Worm (Caenorhabditis elegans) whole organism, late embryonic: ENCODE results near the gene C31E10.5.

ENCODE experiments used
- C08G9.2 ChIP-seq: sonication (generic microtip); optimal IDR thresholded peaks from 2 replicates; lab custom pipeline; 2016; ENCODE audit warnings: mild to moderate bottlenecking, missing genetic modification characterization, moderate library complexity, missing compliant biosample characterization
- K02D7.2 ChIP-seq: sonication (generic microtip); optimal IDR thresholded peaks from 2 replicates; lab custom pipeline; 2017; ENCODE audit warnings: mild to moderate bottlenecking, missing genetic modification characterization, missing compliant biosample characterization
- T23F11.4 ChIP-seq: fragments of 200-800 bp; sonication (Bioruptor generic); optimal IDR thresholded peaks from 2 replicates; lab custom pipeline; 2018; ENCODE audit warnings: mild to moderate bottlenecking, missing genetic modification characterization, missing compliant biosample characterization
- Y22D7AL.16 ChIP-seq: sonication (generic microtip); optimal IDR thresholded peaks from 2 replicates; lab custom pipeline; 2016; ENCODE audit warnings: missing genetic modification characterization, missing compliant biosample characterization
- ahr-1 ChIP-seq: sonication (generic microtip); optimal IDR thresholded peaks from 2 replicates; lab custom pipeline; 2016; ENCODE audit warnings: missing genetic modification characterization, missing compliant biosample characterization
- ama-1 ChIP-seq: fragments of 150-350 bp; optimal IDR thresholded peaks from 2 replicates; lab custom pipeline; 2014
- ceh-18 ChIP-seq: sonication (generic microtip); optimal IDR thresholded peaks from 2 replicates; lab custom pipeline; 2016; ENCODE audit warnings: missing genetic modification characterization, missing compliant biosample characterization
- ceh-24 ChIP-seq: sonication (generic microtip); optimal IDR thresholded peaks from 2 replicates; lab custom pipeline; 2016; ENCODE audit warnings: mild to moderate bottlenecking, missing genetic modification characterization, missing compliant biosample characterization
- ceh-34 ChIP-seq: sonication (generic microtip); optimal IDR thresholded peaks from 2 replicates; lab custom pipeline; 2016; ENCODE audit warnings: mild to moderate bottlenecking, missing genetic modification characterization, missing compliant biosample characterization
- ceh-45 ChIP-seq: fragments of 200-800 bp; sonication (Bioruptor generic); IDR thresholded peaks from 2 replicates; pipeline ENCODE4 v1.3.6; 2022; ENCODE audit warnings: missing genetic modification reagents, missing genetic modification characterization, missing compliant biosample characterization
- ceh-48 ChIP-seq: sonication (generic microtip); optimal IDR thresholded peaks from 2 replicates; lab custom pipeline; 2016; ENCODE audit warnings: missing genetic modification characterization, inconsistent platforms, missing compliant biosample characterization
- che-1 ChIP-seq: sonication (generic microtip); optimal IDR thresholded peaks from 2 replicates; lab custom pipeline; 2016; ENCODE audit warnings: mild to moderate bottlenecking, missing genetic modification characterization, missing compliant biosample characterization
- dmd-4 ChIP-seq: sonication (generic microtip); optimal IDR thresholded peaks from 2 replicates; lab custom pipeline; 2016; ENCODE audit warnings: borderline replicate concordance, missing genetic modification characterization, missing compliant biosample characterization
- elt-2 ChIP-seq: sonication (generic microtip); optimal IDR thresholded peaks from 2 replicates; lab custom pipeline; 2016; ENCODE audit warnings: missing genetic modification reagents, missing genetic modification characterization, missing compliant biosample characterization
- ets-4 ChIP-seq: sonication (generic microtip); optimal IDR thresholded peaks from 2 replicates; lab custom pipeline; 2016; ENCODE audit warnings: missing genetic modification characterization, missing compliant biosample characterization
- fkh-10 ChIP-seq: fragments of 150-350 bp; optimal IDR thresholded peaks from 2 replicates; lab custom pipeline; 2014; ENCODE audit warnings: missing biosample characterization, missing genetic modification reagents, missing genetic modification characterization
- fkh-6 ChIP-seq: sonication (generic microtip); optimal IDR thresholded peaks from 2 replicates; lab custom pipeline; 2016; ENCODE audit warnings: missing genetic modification characterization, missing compliant biosample characterization
- hlh-13 ChIP-seq: fragments of 200-800 bp; sonication (Bioruptor generic); optimal IDR thresholded peaks from 2 replicates; lab custom pipeline; 2018; ENCODE audit warnings: mild to moderate bottlenecking, missing genetic modification characterization, missing compliant biosample characterization
- hlh-30 ChIP-seq: sonication (generic microtip); optimal IDR thresholded peaks from 2 replicates; lab custom pipeline; 2017; ENCODE audit warnings: antibody characterized with exemption, missing genetic modification characterization, missing compliant biosample characterization; ENCODE audit not compliant: insufficient read depth
- lim-6 ChIP-seq: sonication (generic microtip); optimal IDR thresholded peaks from 2 replicates; lab custom pipeline; 2016; ENCODE audit warnings: missing genetic modification characterization, missing compliant biosample characterization
- mec-3 ChIP-seq: sonication (generic microtip); optimal IDR thresholded peaks from 2 replicates; lab custom pipeline; 2016; ENCODE audit warnings: borderline replicate concordance, missing genetic modification characterization, missing compliant biosample characterization
- nhr-11 ChIP-seq: fragments of 150-350 bp; optimal IDR thresholded peaks from 2 replicates; lab custom pipeline; 2014; ENCODE audit warnings: missing biosample characterization, missing genetic modification characterization
- odd-2 ChIP-seq: sonication (generic microtip); optimal IDR thresholded peaks from 2 replicates; lab custom pipeline; 2017; ENCODE audit warnings: antibody characterized with exemption, mild to moderate bottlenecking, missing genetic modification characterization, missing compliant biosample characterization
- pag-3 ChIP-seq: sonication (generic microtip); optimal IDR thresholded peaks from 2 replicates; lab custom pipeline; 2016; ENCODE audit warnings: missing compliant biosample characterization, missing genetic modification characterization, borderline replicate concordance
- pat-9 ChIP-seq: fragments of 200-800 bp; sonication (Bioruptor generic); optimal IDR thresholded peaks from 2 replicates; lab custom pipeline; 2018; ENCODE audit warnings: mild to moderate bottlenecking, missing genetic modification characterization, moderate library complexity, missing compliant biosample characterization
- pha-2 ChIP-seq: sonication (generic microtip); optimal IDR thresholded peaks from 2 replicates; lab custom pipeline; 2017; ENCODE audit warnings: mild to moderate bottlenecking, missing genetic modification characterization, missing compliant biosample characterization
- pros-1 ChIP-seq: fragments of 150-350 bp; optimal IDR thresholded peaks from 2 replicates; lab custom pipeline; 2014; ENCODE audit warnings: missing biosample characterization, missing genetic modification reagents, missing genetic modification characterization
- ref-2 ChIP-seq: sonication (generic microtip); optimal IDR thresholded peaks from 2 replicates; lab custom pipeline; 2016; ENCODE audit warnings: missing genetic modification characterization, missing compliant biosample characterization
- sox-2 ChIP-seq: fragments of 200-800 bp; sonication (Bioruptor generic); IDR thresholded peaks from 2 replicates; pipeline ENCODE4 v1.3.6; 2022; ENCODE audit warnings: missing genetic modification reagents, missing genetic modification characterization, missing compliant biosample characterization
- sox-4 ChIP-seq: sonication (generic microtip); optimal IDR thresholded peaks from 2 replicates; lab custom pipeline; 2017; ENCODE audit warnings: mild to moderate bottlenecking, missing genetic modification characterization, inconsistent platforms, missing compliant biosample characterization
- tbx-2 ChIP-seq: sonication (generic microtip); optimal IDR thresholded peaks from 2 replicates; lab custom pipeline; 2016; ENCODE audit warnings: missing genetic modification characterization, missing compliant biosample characterization
- unc-3 ChIP-seq, 2 experiments: fragments of 200-800 bp in 1 of 2; sonication (Bioruptor generic) in 1 of 2; sonication (generic microtip) in 1 of 2; conservative IDR thresholded peaks in 1 of 2; optimal IDR thresholded peaks in 1 of 2; 2 replicates each; pipeline versions ENCODE4 v1.3.6 to Lab custom; 2016 to 2022; ENCODE audit warnings: missing compliant biosample characterization in 2 of 2, missing genetic modification characterization in 2 of 2, missing genetic modification reagents in 1 of 2
- unc-42 ChIP-seq: sonication (generic microtip); optimal IDR thresholded peaks from 2 replicates; lab custom pipeline; 2016; ENCODE audit warnings: missing genotype, missing genetic modification characterization, missing compliant biosample characterization
- unc-55 ChIP-seq: sonication (generic microtip); optimal IDR thresholded peaks from 2 replicates; lab custom pipeline; 2017; ENCODE audit warnings: missing biosample characterization, missing genetic modification reagents, missing genetic modification characterization

Gene C31E10.5

DNA sequence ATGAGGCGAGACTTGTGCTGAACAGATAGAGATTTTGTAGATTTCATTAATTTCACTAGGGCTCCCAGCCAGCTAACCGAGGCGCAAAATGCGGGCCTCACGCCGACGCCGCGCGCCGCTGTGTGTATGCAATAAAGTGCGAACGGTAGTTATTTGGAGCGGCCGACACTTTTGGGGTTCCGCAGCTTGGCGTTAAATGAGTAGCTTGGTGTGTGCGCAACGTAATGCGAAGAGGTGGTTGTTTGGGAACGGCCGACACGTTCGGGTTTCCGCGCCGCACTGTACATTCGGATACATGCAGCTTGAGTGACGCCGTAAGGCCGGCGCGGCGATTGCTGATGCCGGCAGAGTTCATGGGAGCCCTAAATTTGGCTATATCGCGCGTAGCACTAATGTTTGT lies 12.5 kb upstream of the C31E10.5 start:
- TF ChIP-seq ahr-1 (tag; lab: Kevin White, UChicago), result no peak
- TF ChIP-seq, all 69 proteins: peak for 0

ce11 chrX:14003538-14003937 lies 7.9 kb upstream of the C31E10.5 start:
- no peak for TF ChIP-seq hlh-13 (GFP tag; lab: Kevin White, UChicago)
- TF ChIP-seq ets-4 (tag; lab: Kevin White, UChicago), result no peak
- TF ChIP-seq mec-3 (tag; lab: Kevin White, UChicago), result no peak
- no peak for TF ChIP-seq unc-55

DNA sequence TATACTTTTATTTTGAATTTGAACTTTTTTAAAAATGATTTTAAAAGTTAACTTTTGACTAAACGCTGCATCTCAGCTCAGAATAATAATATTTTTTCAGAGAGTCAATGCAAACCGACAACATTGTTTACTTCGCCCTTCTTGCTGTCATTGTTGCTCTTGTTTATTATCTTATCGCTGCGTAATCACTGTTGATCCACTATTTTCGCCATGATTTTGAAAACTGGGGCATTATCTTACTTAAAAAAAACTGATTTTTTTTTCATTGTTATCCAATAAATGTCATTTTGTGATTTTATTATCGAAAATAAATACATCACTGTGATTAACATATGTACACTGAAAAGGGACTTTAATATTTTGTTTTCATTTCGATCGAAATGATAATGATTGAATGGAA lies 7.1 kb upstream of the C31E10.5 start:
- TF ChIP-seq sox-2 (GFP tag; lab: Robert Waterston, UW) (no peak), pros-1 (tag; lab: Kevin White, UChicago) (no peak), unc-3 (GFP tag; conservative IDR thresholded peaks at IDR 0.05; lab: Robert Waterston, UW) (no peak), unc-3 (tag; optimal IDR thresholded peaks at IDR 0.05; lab: Kevin White, UChicago) (no peak), ahr-1 (tag; lab: Kevin White, UChicago) (no peak), C08G9.2 (tag; lab: Kevin White, UChicago) (no peak), pat-9 (tag; lab: Kevin White, UChicago) (no peak)

DNA sequence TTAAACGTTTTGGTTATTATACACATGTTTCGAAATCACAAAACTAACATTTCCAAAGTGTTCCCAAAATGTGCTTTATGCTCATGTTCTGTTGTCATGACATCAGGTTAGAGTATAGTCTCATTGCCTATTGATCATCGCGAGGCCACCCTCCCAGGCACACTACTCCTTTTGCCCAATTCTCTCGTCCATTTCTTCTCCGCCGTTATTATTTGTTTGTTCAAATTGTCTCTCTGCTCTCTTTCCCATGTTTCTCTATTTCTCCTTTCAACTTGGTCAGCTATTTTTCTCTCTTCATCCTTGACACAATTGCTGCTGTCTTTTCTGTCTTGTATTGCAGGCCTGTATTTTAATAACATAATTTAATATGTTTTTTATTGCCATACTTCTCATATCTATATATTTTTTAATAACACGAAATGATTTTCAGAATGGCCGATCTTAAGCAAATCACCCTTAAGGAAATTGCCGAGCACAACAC lies 5.9 kb upstream of the C31E10.5 start, which contains the start of gene cytb-5.1:
cytb-5.1 (plus strand) TSS at position 431 of the 481 bp plus-strand sequence.
- TF ChIP-seq sox-2 (GFP tag; lab: Robert Waterston, UW) (no peak), ceh-48 (tag; lab: Kevin White, UChicago) (no peak), lim-6 (no peak), fkh-10 (GFP tag; lab: Kevin White, UChicago) (no peak), unc-55 (no peak), tbx-2 (tag; lab: Kevin White, UChicago) (peak; percentile 7), ahr-1 (tag; lab: Kevin White, UChicago) (no peak), ceh-18 (tag; lab: Kevin White, UChicago) (no peak)

DNA sequence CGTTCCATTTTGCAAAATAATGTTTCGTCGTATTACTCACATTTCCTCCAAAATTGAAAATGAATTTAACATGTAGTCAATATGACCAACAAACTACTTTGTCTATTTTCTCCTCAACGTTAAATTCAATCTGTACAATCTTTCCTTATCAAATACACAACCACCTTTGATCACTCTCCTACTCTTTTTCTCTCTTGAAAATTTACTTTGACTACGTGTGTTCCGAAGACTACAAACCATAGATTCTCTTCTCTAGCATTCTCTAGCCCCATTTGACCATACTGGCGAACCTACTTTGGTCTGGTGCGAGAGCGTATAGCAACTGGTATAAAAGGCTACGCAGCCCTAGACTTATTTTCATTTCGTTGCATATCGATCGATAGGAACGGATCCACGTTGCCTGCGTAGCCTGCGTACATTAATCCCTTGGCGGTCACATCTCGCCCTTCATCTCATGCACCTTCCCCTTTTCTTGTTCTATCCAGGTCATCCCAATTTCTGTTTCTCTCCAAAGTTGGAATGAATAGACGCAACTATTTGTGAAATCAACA lies 4.6 kb upstream of the C31E10.5 start:
- TF ChIP-seq ceh-24 (tag; lab: Kevin White, UChicago) (no peak), pag-3 (tag; lab: Kevin White, UChicago) (no peak), T23F11.4 (no peak)

- no peak for TF ChIP-seq ceh-34 (tag; lab: Kevin White, UChicago)
- no peak for TF ChIP-seq unc-3 (GFP tag; conservative IDR thresholded peaks at IDR 0.05; lab: Robert Waterston, UW)
- TF ChIP-seq unc-3 (tag; optimal IDR thresholded peaks at IDR 0.05; lab: Kevin White, UChicago), result no peak
- no peak for TF ChIP-seq dmd-4 (tag; lab: Kevin White, UChicago)
- TF ChIP-seq fkh-6 (tag; lab: Kevin White, UChicago), result no peak
- TF ChIP-seq C08G9.2 (tag; lab: Kevin White, UChicago), result no peak
- TF ChIP-seq hlh-30 (tag; lab: Kevin White, UChicago), result no peak
- TF ChIP-seq ahr-1 (tag; lab: Kevin White, UChicago), result no peak
- no peak for TF ChIP-seq pha-2
- TF ChIP-seq tbx-2 (tag; lab: Kevin White, UChicago), result no peak
Measured at ce11 chrX:13990680-13991079, 5.0 kb downstream of the C31E10.5 start, which contains the start of gene C31E10.11. C31E10.11 (minus strand) TSS chrX:13990780.

DNA sequence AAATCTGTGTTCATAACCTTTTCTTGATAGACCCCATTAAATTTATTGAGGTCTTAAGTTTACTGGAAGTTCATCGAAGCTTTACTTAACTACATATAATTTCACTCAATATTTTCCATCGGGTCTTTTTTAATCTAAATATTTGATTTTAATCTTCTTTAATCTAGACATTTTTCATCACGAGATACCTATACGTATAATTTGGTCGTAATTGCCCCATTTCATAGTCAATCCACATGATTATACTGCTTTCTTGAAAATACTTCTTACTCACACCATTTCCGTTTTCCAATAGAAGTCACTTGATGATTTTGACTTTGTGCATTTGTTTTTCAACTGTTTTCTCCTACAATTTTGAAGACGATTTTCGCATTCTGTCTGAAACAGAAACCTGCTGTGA lies 9.3 kb downstream of the C31E10.5 start, which contains the start of gene irld-24:
irld-24 (plus strand) TSS at position 301 of the 400 bp plus-strand sequence.
- TF ChIP-seq nhr-11, result no peak
- no peak for TF ChIP-seq sox-4
- no peak for TF ChIP-seq pat-9 (tag; lab: Kevin White, UChicago)
- no peak for TF ChIP-seq C08G9.2 (tag; lab: Kevin White, UChicago)
- TF ChIP-seq unc-42 (tag; lab: Kevin White, UChicago), result no peak
- no peak for TF ChIP-seq Y22D7AL.16 (tag; lab: Kevin White, UChicago)
- no peak for TF ChIP-seq ama-1 (lab: Kevin White, UChicago)
- no peak for TF ChIP-seq ref-2
- no peak for TF ChIP-seq elt-2 (tag; lab: Kevin White, UChicago)
- no peak for TF ChIP-seq K02D7.2
- TF ChIP-seq tbx-2 (tag; lab: Kevin White, UChicago), result no peak
- TF ChIP-seq che-1 (tag; lab: Kevin White, UChicago), result no peak
- no peak for TF ChIP-seq sox-2 (GFP tag; lab: Robert Waterston, UW)
- no peak for TF ChIP-seq odd-2
- no peak for TF ChIP-seq ceh-45 (GFP tag; lab: Robert Waterston, UW)
